Worm (Caenorhabditis elegans) whole organism, young adult: Measurements from ENCODE around the gene aps-2.

ENCODE experiments used
- C06A6.2 ChIP-seq: fragments of 200-800 bp; sonication (Bioruptor generic); conservative IDR thresholded peaks from 2 replicates; pipeline ENCODE4 v1.3.6; 2022; ENCODE audit warnings: missing genetic modification characterization, missing compliant biosample characterization
- D2030.7 ChIP-seq: fragments of 200-800 bp; sonication (Bioruptor generic); IDR thresholded peaks from 2 replicates; pipeline ENCODE4 v1.3.6; 2022; ENCODE audit warnings: missing genetic modification reagents, missing genetic modification characterization, missing compliant biosample characterization
- F22D6.2 ChIP-seq: sonication (generic microtip); optimal IDR thresholded peaks from 2 replicates; lab custom pipeline; 2016; ENCODE audit warnings: mild to moderate bottlenecking, missing genetic modification characterization, missing compliant biosample characterization
- F23B12.7 ChIP-seq: sonication (generic microtip); optimal IDR thresholded peaks from 2 replicates; lab custom pipeline; 2017; ENCODE audit warnings: missing genetic modification characterization, mild to moderate bottlenecking, missing compliant biosample characterization, antibody characterized with exemption, moderate library complexity; ENCODE audit not compliant: insufficient read depth
- K11D2.4 ChIP-seq: fragments of 200-800 bp; sonication (Bioruptor generic); IDR thresholded peaks from 2 replicates; pipeline ENCODE4 v1.3.6; 2022; ENCODE audit warnings: missing genetic modification reagents, missing genetic modification characterization, missing compliant biosample characterization
- T07F8.4 ChIP-seq: sonication (generic microtip); optimal IDR thresholded peaks from 2 replicates; lab custom pipeline; 2016; ENCODE audit warnings: mild to moderate bottlenecking, missing genetic modification characterization, moderate library complexity, missing compliant biosample characterization
- Y53F4B.3 ChIP-seq: fragments of 200-800 bp; sonication (Bioruptor generic); IDR thresholded peaks from 2 replicates; pipeline ENCODE4 v1.3.6; 2022; ENCODE audit warnings: missing genetic modification reagents, missing genetic modification characterization, missing compliant biosample characterization
- Y79H2A.3 ChIP-seq: fragments of 200-800 bp; sonication (Bioruptor generic); conservative IDR thresholded peaks from 2 replicates; pipeline ENCODE4 v1.3.6; 2022; ENCODE audit warnings: missing genetic modification reagents, missing genetic modification characterization, missing compliant biosample characterization
- ama-1 ChIP-seq, 3 experiments: fragments of 150-350 bp in 1 of 3; sonication (generic microtip) in 2 of 3; optimal IDR thresholded peaks; 2 replicates each; lab custom pipeline; 2014 to 2018; ENCODE audit warnings: missing biosample characterization in 2 of 3, missing genetic modification characterization in 2 of 3, missing genetic modification reagents in 2 of 3
- attf-3 ChIP-seq: fragments of 200-800 bp; sonication (Bioruptor generic); conservative IDR thresholded peaks from 2 replicates; pipeline ENCODE4 v1.3.6; 2022; ENCODE audit warnings: missing genetic modification reagents, missing genetic modification characterization, missing compliant biosample characterization
- bed-1 ChIP-seq: fragments of 200-800 bp; sonication (Bioruptor generic); IDR thresholded peaks from 2 replicates; pipeline ENCODE4 v1.3.6; 2022; ENCODE audit warnings: missing genetic modification reagents, missing genetic modification characterization, missing compliant biosample characterization
- ccch-3 ChIP-seq: fragments of 200-800 bp; sonication (Bioruptor generic); optimal IDR thresholded peaks from 2 replicates; lab custom pipeline; 2018; ENCODE audit warnings: mild to moderate bottlenecking, missing genetic modification characterization, missing compliant biosample characterization
- ceh-40 ChIP-seq: fragments of 200-800 bp; sonication (Bioruptor generic); IDR thresholded peaks from 2 replicates; pipeline ENCODE4 v1.3.6; 2022; ENCODE audit warnings: missing genetic modification characterization, missing compliant biosample characterization
- ceh-91 ChIP-seq: fragments of 200-800 bp; sonication (Bioruptor generic); IDR thresholded peaks from 2 replicates; pipeline ENCODE4 v1.3.6; 2022; ENCODE audit warnings: missing genetic modification reagents, missing genetic modification characterization, missing compliant biosample characterization
- dox-1 ChIP-seq: fragments of 200-800 bp; sonication (Bioruptor generic); IDR thresholded peaks from 2 replicates; pipeline ENCODE4 v1.3.6; 2022; ENCODE audit warnings: missing genetic modification reagents, missing genetic modification characterization, missing compliant biosample characterization
- dpl-1 ChIP-seq: fragments of 150-350 bp; optimal IDR thresholded peaks from 2 replicates; lab custom pipeline; 2014; ENCODE audit warnings: missing biosample characterization, missing genetic modification reagents, missing genetic modification characterization
- ekl-4 ChIP-seq: fragments of 200-800 bp; sonication (Bioruptor generic); IDR thresholded peaks from 2 replicates; pipeline ENCODE4 v1.3.6; 2022; ENCODE audit warnings: missing genetic modification reagents, missing genetic modification characterization, missing compliant biosample characterization
- him-1 ChIP-seq: sonication (generic microtip); optimal IDR thresholded peaks from 2 replicates; lab custom pipeline; 2016; ENCODE audit warnings: missing genotype, missing genetic modification reagents, missing genetic modification characterization, missing compliant biosample characterization
- hmg-1.2 ChIP-seq: fragments of 200-800 bp; sonication (Bioruptor generic); IDR thresholded peaks from 2 replicates; pipeline ENCODE4 v1.3.6; 2022; ENCODE audit warnings: missing genetic modification reagents, missing genetic modification characterization, missing compliant biosample characterization
- hmg-20 ChIP-seq: fragments of 200-800 bp; sonication (Bioruptor generic); IDR thresholded peaks from 2 replicates; pipeline ENCODE4 v1.3.6; 2022; ENCODE audit warnings: missing genetic modification reagents, missing genetic modification characterization, missing compliant biosample characterization
- hsf-1 ChIP-seq: fragments of 200-800 bp; sonication (Bioruptor generic); IDR thresholded peaks from 2 replicates; pipeline ENCODE4 v1.3.6; 2022; ENCODE audit warnings: missing genetic modification reagents, missing genetic modification characterization, missing compliant biosample characterization
- let-526 ChIP-seq: fragments of 200-800 bp; sonication (Bioruptor generic); IDR thresholded peaks from 2 replicates; pipeline ENCODE4 v1.3.6; 2022; ENCODE audit warnings: missing genetic modification reagents, missing genetic modification characterization, missing compliant biosample characterization
- let-607 ChIP-seq, 2 experiments: fragments of 200-800 bp in 1 of 2; sonication (Bioruptor generic) in 1 of 2; sonication (generic microtip) in 1 of 2; optimal IDR thresholded peaks; 2 replicates each; lab custom pipeline; 2016 to 2018; ENCODE audit warnings: mild to moderate bottlenecking in 2 of 2, missing compliant biosample characterization in 2 of 2, missing genetic modification characterization in 2 of 2, moderate library complexity in 2 of 2, missing genotype in 1 of 2
- lin-35 ChIP-seq, 3 experiments: fragments of 150-350 bp in 2 of 3; sonication (generic microtip) in 1 of 3; optimal IDR thresholded peaks; 2 replicates each; lab custom pipeline; 2014 to 2018; ENCODE audit warnings: missing biosample characterization in 3 of 3, missing genetic modification characterization in 3 of 3, missing genetic modification reagents in 3 of 3
- lin-54 ChIP-seq: fragments of 200-800 bp; sonication (Bioruptor generic); optimal IDR thresholded peaks from 2 replicates; lab custom pipeline; 2018; ENCODE audit warnings: mild to moderate bottlenecking, missing genetic modification characterization, missing compliant biosample characterization
- lir-1 ChIP-seq: fragments of 200-800 bp; sonication (Bioruptor generic); conservative IDR thresholded peaks from 2 replicates; pipeline ENCODE4 v1.3.6; 2022; ENCODE audit warnings: missing genetic modification reagents, missing genetic modification characterization, missing compliant biosample characterization
- lsy-27 ChIP-seq: sonication (generic microtip); optimal IDR thresholded peaks from 2 replicates; lab custom pipeline; 2017; ENCODE audit warnings: missing genetic modification characterization, mild to moderate bottlenecking, missing compliant biosample characterization, antibody characterized with exemption, missing genotype, borderline replicate concordance; ENCODE audit not compliant: insufficient read depth
- madf-10 ChIP-seq: sonication (generic microtip); optimal IDR thresholded peaks from 2 replicates; lab custom pipeline; 2016; ENCODE audit warnings: mild to moderate bottlenecking, missing genetic modification characterization, missing compliant biosample characterization
- madf-3 ChIP-seq: fragments of 200-800 bp; sonication (Bioruptor generic); IDR thresholded peaks from 2 replicates; pipeline ENCODE4 v1.3.6; 2022; ENCODE audit warnings: missing genetic modification reagents, missing genetic modification characterization, missing compliant biosample characterization
- madf-6 ChIP-seq: fragments of 200-800 bp; sonication (Bioruptor generic); IDR thresholded peaks from 2 replicates; pipeline ENCODE4 v1.3.6; 2022; ENCODE audit warnings: missing genetic modification reagents, missing genetic modification characterization, missing compliant biosample characterization
- mcd-1 ChIP-seq: fragments of 200-800 bp; sonication (Bioruptor generic); IDR thresholded peaks from 2 replicates; pipeline ENCODE4 v1.3.6; 2022; ENCODE audit warnings: missing genetic modification reagents, missing genetic modification characterization, missing compliant biosample characterization
- mxl-1 ChIP-seq: sonication (generic microtip); optimal IDR thresholded peaks from 2 replicates; lab custom pipeline; 2016; ENCODE audit warnings: missing genetic modification characterization, missing compliant biosample characterization
- nfyb-1 ChIP-seq: fragments of 200-800 bp; sonication (Bioruptor generic); IDR thresholded peaks from 2 replicates; pipeline ENCODE4 v1.3.6; 2022; ENCODE audit warnings: missing genetic modification reagents, missing genetic modification characterization, missing compliant biosample characterization
- nhr-80 ChIP-seq: sonication (generic microtip); optimal IDR thresholded peaks from 2 replicates; lab custom pipeline; 2016; ENCODE audit warnings: missing genetic modification characterization, missing compliant biosample characterization
- nhr-90 ChIP-seq: sonication (generic microtip); optimal IDR thresholded peaks from 2 replicates; lab custom pipeline; 2016; ENCODE audit warnings: missing genotype, mild to moderate bottlenecking, missing genetic modification characterization, missing compliant biosample characterization
- rec-8 ChIP-seq, 2 experiments: sonication (generic microtip); optimal IDR thresholded peaks; 2 replicates each; lab custom pipeline; 2016; ENCODE audit warnings: mild to moderate bottlenecking in 2 of 2, missing genetic modification characterization in 2 of 2, missing genetic modification reagents in 2 of 2, missing genotype in 2 of 2, missing biosample characterization in 1 of 2, missing compliant biosample characterization in 1 of 2, moderate library complexity in 1 of 2
- repo-1 ChIP-seq: sonication (generic microtip); optimal IDR thresholded peaks from 2 replicates; lab custom pipeline; 2017; ENCODE audit warnings: mild to moderate bottlenecking, missing genetic modification characterization, missing compliant biosample characterization
- snpc-1.1 ChIP-seq: sonication (generic microtip); optimal IDR thresholded peaks from 2 replicates; lab custom pipeline; 2017; ENCODE audit warnings: missing genetic modification characterization, mild to moderate bottlenecking, missing compliant biosample characterization, antibody characterized with exemption, moderate library complexity, missing genotype, missing genetic modification reagents; ENCODE audit not compliant: insufficient read depth
- snpc-3.4 ChIP-seq: sonication (generic microtip); optimal IDR thresholded peaks from 2 replicates; lab custom pipeline; 2017; ENCODE audit warnings: missing genetic modification characterization, mild to moderate bottlenecking, missing compliant biosample characterization, antibody characterized with exemption, moderate library complexity, missing genotype, missing genetic modification reagents
- snpc-4 ChIP-seq, 5 experiments: fragments of 150-350 bp in 1 of 5; sonication (generic microtip) in 4 of 5; optimal IDR thresholded peaks; 2 replicates each; lab custom pipeline; 2014 to 2018; ENCODE audit warnings: missing genetic modification characterization in 5 of 5, missing biosample characterization in 3 of 5, antibody characterized with exemption in 2 of 5, mild to moderate bottlenecking in 2 of 5, missing compliant biosample characterization in 2 of 5, missing genotype in 2 of 5, moderate library complexity in 2 of 5, missing genetic modification reagents in 1 of 5
- somi-1 ChIP-seq: fragments of 200-800 bp; sonication (Bioruptor generic); optimal IDR thresholded peaks from 2 replicates; lab custom pipeline; 2018; ENCODE audit warnings: mild to moderate bottlenecking, missing genetic modification characterization, missing compliant biosample characterization
- tbp1 ChIP-seq: fragments of 200-800 bp; sonication (Bioruptor generic); optimal IDR thresholded peaks from 2 replicates; lab custom pipeline; 2018; ENCODE audit warnings: mild to moderate bottlenecking, missing genetic modification characterization, missing compliant biosample characterization
- tlf-1 ChIP-seq: fragments of 200-800 bp; sonication (Bioruptor generic); optimal IDR thresholded peaks from 2 replicates; lab custom pipeline; 2018; ENCODE audit warnings: mild to moderate bottlenecking, missing genetic modification characterization, missing compliant biosample characterization
- ztf-25 ChIP-seq: fragments of 200-800 bp; sonication (Bioruptor generic); IDR thresholded peaks from 2 replicates; pipeline ENCODE4 v1.3.6; 2022; ENCODE audit warnings: missing genetic modification reagents, missing genetic modification characterization, missing compliant biosample characterization
- ztf-26 ChIP-seq: sonication (generic microtip); optimal IDR thresholded peaks from 2 replicates; lab custom pipeline; 2017; ENCODE audit warnings: missing genetic modification characterization, missing compliant biosample characterization
- ztf-3 ChIP-seq: fragments of 200-800 bp; sonication (Bioruptor generic); optimal IDR thresholded peaks from 2 replicates; lab custom pipeline; 2018; ENCODE audit warnings: mild to moderate bottlenecking, missing genetic modification characterization, missing compliant biosample characterization

The aps-2 gene

ce11 chrX:4444073-4444472 lies 14.0 kb upstream of the aps-2 start (continued):
- peak; percentile 50 for TF ChIP-seq madf-10 (tag; lab: Kevin White, UChicago)
- peak; percentile 67 for TF ChIP-seq nhr-90
- TF ChIP-seq ama-1 (optimal IDR thresholded peaks at IDR 0.05; lab: Kevin White, UChicago), result no peak
- TF ChIP-seq ama-1 (GFP tag; optimal IDR thresholded peaks at IDR 0.05; lab: Kevin White, UChicago), result peak in 1 of 2 experiments; percentile 85
- peak; percentile 49 to 55 for TF ChIP-seq rec-8 (tag; optimal IDR thresholded peaks at IDR 0.05; lab: Kevin White, UChicago)
- no peak for TF ChIP-seq repo-1
- TF ChIP-seq D2030.7 (GFP tag; lab: Robert Waterston, UW), result peak; percentile 59
- TF ChIP-seq ceh-40 (GFP tag; lab: Robert Waterston, UW), result peak; percentile 84; the same call in 1 of the 2 replicates
- peak; percentile 74 for TF ChIP-seq snpc-4 (GFP tag; optimal IDR thresholded peaks at IDR 0.05; lab: Kevin White, UChicago)
- peak; percentile 5 to 80 (median 61) for TF ChIP-seq snpc-4 (tag; optimal IDR thresholded peaks at IDR 0.05; lab: Kevin White, UChicago)
- peak; percentile 78 for TF ChIP-seq mxl-1 (tag; lab: Kevin White, UChicago)
- peak in 1 of 3 experiments; percentile 71 for TF ChIP-seq lin-35 (GFP tag; optimal IDR thresholded peaks at IDR 0.05; lab: Kevin White, UChicago)
- peak; percentile 78 for TF ChIP-seq him-1 (tag; lab: Kevin White, UChicago)
- no peak for TF ChIP-seq C06A6.2 (GFP tag; lab: Robert Waterston, UW)
- peak; percentile 48 for TF ChIP-seq mcd-1 (GFP tag; lab: Robert Waterston, UW)
- 0 out of 2 replicates have a peak, but pooled peaks have one; percentile 15 for TF ChIP-seq ceh-91 (GFP tag; lab: Robert Waterston, UW)
- peak; percentile 73 for TF ChIP-seq Y53F4B.3 (GFP tag; lab: Robert Waterston, UW)
- no peak for TF ChIP-seq ccch-3
- TF ChIP-seq nhr-80 (tag; lab: Kevin White, UChicago), result peak; percentile 2
- no peak for TF ChIP-seq dpl-1 (GFP tag; lab: Kevin White, UChicago)
- peak; percentile 25 for TF ChIP-seq somi-1 (GFP tag; lab: Kevin White, UChicago)
- TF ChIP-seq ekl-4, result peak; percentile 70; the same call in 1 of the 2 replicates
- peak; percentile 7 for TF ChIP-seq F22D6.2 (tag; lab: Kevin White, UChicago)
- TF ChIP-seq attf-3, result peak; percentile 37; the same call in 1 of the 2 replicates
- TF ChIP-seq snpc-3.4 (tag; lab: Kevin White, UChicago), result peak; percentile 87
- peak; percentile 96 for TF ChIP-seq tbp1 (GFP tag; lab: Kevin White, UChicago)
- TF ChIP-seq let-526 (GFP tag; lab: Robert Waterston, UW), result no peak
- peak; percentile 15; the same call in 1 of the 2 replicates for TF ChIP-seq madf-3 (GFP tag; lab: Robert Waterston, UW)
- TF ChIP-seq Y79H2A.3 (GFP tag; lab: Robert Waterston, UW), result 0 out of 2 replicates have a peak, but pooled peaks have one; percentile 35
- no peak for TF ChIP-seq hsf-1 (GFP tag; lab: Robert Waterston, UW)
- peak; percentile 74 for TF ChIP-seq nfyb-1 (GFP tag; lab: Robert Waterston, UW)
- peak; percentile 46; the same call in 1 of the 2 replicates for TF ChIP-seq lir-1 (GFP tag; lab: Robert Waterston, UW)
- no peak for TF ChIP-seq tlf-1 (GFP tag; lab: Kevin White, UChicago)
- peak; percentile 31 for TF ChIP-seq ztf-26 (tag; lab: Kevin White, UChicago)
- peak; percentile 82 for TF ChIP-seq hmg-1.2 (GFP tag; lab: Robert Waterston, UW)
- TF ChIP-seq lsy-27 (tag; lab: Kevin White, UChicago), result peak; percentile 43
- TF ChIP-seq K11D2.4, result no peak
- TF ChIP-seq ztf-25 (GFP tag; lab: Robert Waterston, UW), result peak; percentile 79; the same call in 1 of the 2 replicates
- TF ChIP-seq snpc-1.1, result peak; percentile 77
- TF ChIP-seq bed-1 (GFP tag; lab: Robert Waterston, UW), result no peak
- TF ChIP-seq hmg-20 (GFP tag; lab: Robert Waterston, UW), result 0 out of 2 replicates have a peak, but pooled peaks have one; percentile 40
- TF ChIP-seq F23B12.7 (tag; lab: Kevin White, UChicago), result peak; percentile 39
- TF ChIP-seq dox-1 (GFP tag; lab: Robert Waterston, UW), result peak; percentile 75
- TF ChIP-seq lin-54 (GFP tag; lab: Kevin White, UChicago), result peak; percentile 40
- peak; percentile 21 for TF ChIP-seq T07F8.4 (tag; lab: Kevin White, UChicago)
- TF ChIP-seq ztf-3 (GFP tag; lab: Kevin White, UChicago), result peak; percentile 25
- peak; percentile 55; the same call in 1 of the 2 replicates for TF ChIP-seq madf-6 (GFP tag; lab: Robert Waterston, UW)
- TF ChIP-seq let-607 (tag; optimal IDR thresholded peaks at IDR 0.05; lab: Kevin White, UChicago), result peak in 1 of 2 experiments; percentile 17
